Worm (Caenorhabditis elegans) whole organism, L1 larva: ENCODE results near the gene C49C8.8.
A peak's percentile ranks its signal among the peaks of the same experiment; 100 is the strongest.

ENCODE experiments used
- C04F5.9 ChIP-seq: sonication (generic microtip); optimal IDR thresholded peaks from 2 replicates; lab custom pipeline; 2016; ENCODE audit warnings: missing genetic modification characterization, missing compliant biosample characterization
- C16A3.4 ChIP-seq: fragments of 150-350 bp; optimal IDR thresholded peaks from 2 replicates; lab custom pipeline; 2014; ENCODE audit warnings: missing biosample characterization, missing genetic modification characterization
- C34B4.2 ChIP-seq: sonication (generic microtip); optimal IDR thresholded peaks from 2 replicates; lab custom pipeline; 2017; ENCODE audit warnings: mild to moderate bottlenecking, missing genetic modification characterization, missing compliant biosample characterization
- Y116A8C.19 ChIP-seq: sonication (generic microtip); optimal IDR thresholded peaks from 2 replicates; lab custom pipeline; 2016; ENCODE audit warnings: missing compliant biosample characterization, missing genetic modification characterization, borderline replicate concordance
- aha-1 ChIP-seq: fragments of 150-350 bp; optimal IDR thresholded peaks from 2 replicates; lab custom pipeline; 2014; ENCODE audit warnings: missing biosample characterization, missing genetic modification characterization
- aly-2 ChIP-seq: fragments of 150-350 bp; optimal IDR thresholded peaks from 2 replicates; lab custom pipeline; 2014; ENCODE audit warnings: missing biosample characterization, missing genetic modification characterization
- blmp-1 ChIP-seq: fragments of 150-350 bp; optimal IDR thresholded peaks from 2 replicates; lab custom pipeline; 2014; ENCODE audit warnings: missing biosample characterization, missing genetic modification characterization
- ceh-63 ChIP-seq: fragments of 200-800 bp; sonication (Bioruptor generic); optimal IDR thresholded peaks from 2 replicates; lab custom pipeline; 2018; ENCODE audit warnings: mild to moderate bottlenecking, missing genetic modification characterization, missing compliant biosample characterization
- ceh-8 ChIP-seq: fragments of 200-800 bp; sonication (Bioruptor generic); optimal IDR thresholded peaks from 2 replicates; lab custom pipeline; 2018; ENCODE audit warnings: mild to moderate bottlenecking, missing genetic modification characterization, moderate library complexity, missing compliant biosample characterization
- ceh-88 ChIP-seq: fragments of 200-800 bp; sonication (Bioruptor generic); IDR thresholded peaks from 2 replicates; pipeline ENCODE4 v1.3.6; 2022; ENCODE audit warnings: missing genetic modification characterization, missing compliant biosample characterization
- ceh-90 ChIP-seq: sonication (generic microtip); optimal IDR thresholded peaks from 2 replicates; lab custom pipeline; 2016; ENCODE audit warnings: missing genetic modification characterization, missing compliant biosample characterization
- efl-3 ChIP-seq: fragments of 200-800 bp; sonication (Bioruptor generic); optimal IDR thresholded peaks from 2 replicates; lab custom pipeline; 2018; ENCODE audit warnings: mild to moderate bottlenecking, missing genetic modification characterization, missing compliant biosample characterization
- egl-13 ChIP-seq: sonication (generic microtip); optimal IDR thresholded peaks from 2 replicates; lab custom pipeline; 2016; ENCODE audit warnings: missing genotype, missing genetic modification reagents, missing genetic modification characterization, missing compliant biosample characterization
- egl-27 ChIP-seq, 2 experiments: fragments of 150-350 bp in 1 of 2; sonication (generic microtip); optimal IDR thresholded peaks; 3 replicates each; lab custom pipeline; 2017 to 2018; ENCODE audit warnings: missing biosample characterization in 2 of 2, missing genetic modification characterization in 2 of 2, missing genetic modification reagents in 2 of 2
- elt-2 ChIP-seq: sonication (generic microtip); optimal IDR thresholded peaks from 2 replicates; lab custom pipeline; 2016; ENCODE audit warnings: missing genetic modification characterization, mild to moderate bottlenecking, inconsistent platforms, missing compliant biosample characterization, missing genetic modification reagents
- ets-5 ChIP-seq: fragments of 200-800 bp; sonication (Bioruptor generic); IDR thresholded peaks from 2 replicates; pipeline ENCODE4 v1.3.6; 2022; ENCODE audit warnings: missing genetic modification characterization, missing compliant biosample characterization
- fkh-10 ChIP-seq: sonication (generic microtip); optimal IDR thresholded peaks from 2 replicates; lab custom pipeline; 2017; ENCODE audit warnings: missing biosample characterization, missing genetic modification reagents, missing genetic modification characterization
- fkh-8 ChIP-seq: sonication (generic microtip); optimal IDR thresholded peaks from 2 replicates; lab custom pipeline; 2016; ENCODE audit warnings: mild to moderate bottlenecking, missing genetic modification characterization, missing compliant biosample characterization
- fos-1 ChIP-seq: fragments of 150-350 bp; optimal IDR thresholded peaks from 2 replicates; lab custom pipeline; 2014; ENCODE audit warnings: missing biosample characterization, missing genetic modification characterization
- hlh-17 ChIP-seq: fragments of 200-800 bp; sonication (Bioruptor generic); optimal IDR thresholded peaks from 2 replicates; lab custom pipeline; 2018; ENCODE audit warnings: missing genetic modification characterization, mild to moderate bottlenecking, missing compliant biosample characterization, moderate library complexity, borderline replicate concordance
- hlh-4 ChIP-seq: sonication (generic microtip); optimal IDR thresholded peaks from 2 replicates; lab custom pipeline; 2016; ENCODE audit warnings: mild to moderate bottlenecking, missing genetic modification characterization, missing compliant biosample characterization
- hpl-2 ChIP-seq: fragments of 150-350 bp; optimal IDR thresholded peaks from 2 replicates; lab custom pipeline; 2014; ENCODE audit warnings: missing biosample characterization, missing genetic modification reagents, missing genetic modification characterization
- lin-13 ChIP-seq: fragments of 150-350 bp; optimal IDR thresholded peaks from 2 replicates; lab custom pipeline; 2014; ENCODE audit warnings: missing biosample characterization, missing genetic modification reagents, missing genetic modification characterization
- lin-35 ChIP-seq, 2 experiments: fragments of 150-350 bp; optimal IDR thresholded peaks; 2 replicates each; lab custom pipeline; 2014; ENCODE audit warnings: missing biosample characterization in 2 of 2, missing genetic modification characterization in 2 of 2, missing genetic modification reagents in 2 of 2
- lin-39 ChIP-seq: fragments of 150-350 bp; optimal IDR thresholded peaks from 2 replicates; lab custom pipeline; 2014; ENCODE audit warnings: missing biosample characterization, missing genetic modification reagents, missing genetic modification characterization
- lsy-2 ChIP-seq, 2 experiments: fragments of 150-350 bp; optimal IDR thresholded peaks; 2 replicates each; lab custom pipeline; 2014; ENCODE audit warnings: missing biosample characterization in 2 of 2, missing genetic modification characterization in 2 of 2
- mab-9 ChIP-seq: fragments of 200-800 bp; sonication (Bioruptor generic); IDR thresholded peaks from 2 replicates; pipeline ENCODE4 v1.3.6; 2022; ENCODE audit warnings: missing genetic modification reagents, missing genetic modification characterization, missing compliant biosample characterization
- nhr-11 ChIP-seq: fragments of 150-350 bp; optimal IDR thresholded peaks from 2 replicates; lab custom pipeline; 2014; ENCODE audit warnings: missing biosample characterization, missing genetic modification characterization
- nhr-12 ChIP-seq: sonication (generic microtip); optimal IDR thresholded peaks from 2 replicates; lab custom pipeline; 2017; ENCODE audit warnings: missing biosample characterization, missing genetic modification characterization
- nhr-19 ChIP-seq: fragments of 200-800 bp; sonication (Bioruptor generic); conservative IDR thresholded peaks from 2 replicates; pipeline ENCODE4 v1.3.6; 2022; ENCODE audit warnings: missing genetic modification characterization, missing compliant biosample characterization
- nhr-20 ChIP-seq: sonication (generic microtip); optimal IDR thresholded peaks from 2 replicates; lab custom pipeline; 2016; ENCODE audit warnings: mild to moderate bottlenecking, missing genetic modification characterization, missing compliant biosample characterization
- nhr-47 ChIP-seq: sonication (generic microtip); optimal IDR thresholded peaks from 2 replicates; lab custom pipeline; 2016; ENCODE audit warnings: mild to moderate bottlenecking, missing genetic modification characterization, moderate library complexity, missing compliant biosample characterization
- nhr-71 ChIP-seq: sonication (generic microtip); optimal IDR thresholded peaks from 2 replicates; lab custom pipeline; 2016; ENCODE audit warnings: mild to moderate bottlenecking, missing genetic modification characterization, moderate library complexity, missing compliant biosample characterization
- nhr-76 ChIP-seq: sonication (generic microtip); optimal IDR thresholded peaks from 2 replicates; lab custom pipeline; 2017; ENCODE audit warnings: missing biosample characterization, missing genetic modification characterization
- nhr-77 ChIP-seq: fragments of 150-350 bp; optimal IDR thresholded peaks from 2 replicates; lab custom pipeline; 2014; ENCODE audit warnings: missing biosample characterization, missing genetic modification characterization
- nhr-84 ChIP-seq: sonication (generic microtip); optimal IDR thresholded peaks from 2 replicates; lab custom pipeline; 2017; ENCODE audit warnings: missing biosample characterization, missing genetic modification characterization
- nhr-85 ChIP-seq: sonication (generic microtip); peaks from one replicate; lab custom pipeline; 2016; ENCODE audit warnings: missing genetic modification characterization, inconsistent platforms, missing compliant biosample characterization
- pax-3 ChIP-seq: fragments of 200-800 bp; sonication (Bioruptor generic); optimal IDR thresholded peaks from 2 replicates; lab custom pipeline; 2018; ENCODE audit warnings: mild to moderate bottlenecking, missing genetic modification characterization, moderate library complexity, missing compliant biosample characterization
- pqm-1 ChIP-seq: sonication (generic microtip); optimal IDR thresholded peaks from 3 replicates; lab custom pipeline; 2017; ENCODE audit warnings: missing biosample characterization, missing genetic modification characterization
- rnt-1 ChIP-seq: sonication (generic microtip); optimal IDR thresholded peaks from 2 replicates; lab custom pipeline; 2016; ENCODE audit warnings: mild to moderate bottlenecking, missing genetic modification characterization, moderate library complexity, missing compliant biosample characterization
- skn-1 ChIP-seq: fragments of 150-350 bp; optimal IDR thresholded peaks from 2 replicates; lab custom pipeline; 2014; ENCODE audit warnings: missing biosample characterization, missing genetic modification characterization
- snpc-4 ChIP-seq: fragments of 150-350 bp; optimal IDR thresholded peaks from 2 replicates; lab custom pipeline; 2014; ENCODE audit warnings: missing biosample characterization, missing genetic modification characterization
- snu-23 ChIP-seq: sonication (generic microtip); optimal IDR thresholded peaks from 2 replicates; lab custom pipeline; 2016; ENCODE audit warnings: missing genetic modification characterization, missing compliant biosample characterization
- sup-37 ChIP-seq: fragments of 200-800 bp; sonication (Bioruptor generic); optimal IDR thresholded peaks from 2 replicates; lab custom pipeline; 2018; ENCODE audit warnings: mild to moderate bottlenecking, missing genetic modification characterization, missing compliant biosample characterization
- tlp-1 ChIP-seq: fragments of 150-350 bp; optimal IDR thresholded peaks from 2 replicates; lab custom pipeline; 2014; ENCODE audit warnings: missing biosample characterization, missing genetic modification characterization
- unc-130 ChIP-seq: fragments of 150-350 bp; optimal IDR thresholded peaks from 2 replicates; lab custom pipeline; 2017; ENCODE audit warnings: missing biosample characterization, missing genetic modification characterization, inconsistent platforms
- unc-62 ChIP-seq: fragments of 150-350 bp; optimal IDR thresholded peaks from 2 replicates; lab custom pipeline; 2014; ENCODE audit warnings: missing biosample characterization, missing genetic modification reagents, missing genetic modification characterization
- unc-86 ChIP-seq: sonication (generic microtip); optimal IDR thresholded peaks from 2 replicates; lab custom pipeline; 2016; ENCODE audit warnings: missing genetic modification characterization, missing compliant biosample characterization
- vab-15 ChIP-seq: sonication (generic microtip); optimal IDR thresholded peaks from 2 replicates; lab custom pipeline; 2017; ENCODE audit warnings: missing genotype, mild to moderate bottlenecking, missing genetic modification characterization, missing compliant biosample characterization
- xbp-1 ChIP-seq: sonication (generic microtip); optimal IDR thresholded peaks from 2 replicates; lab custom pipeline; 2016; ENCODE audit warnings: missing genetic modification characterization, missing compliant biosample characterization
- zip-4 ChIP-seq: fragments of 200-800 bp; sonication (Bioruptor generic); optimal IDR thresholded peaks from 2 replicates; lab custom pipeline; 2018; ENCODE audit warnings: mild to moderate bottlenecking, missing genetic modification characterization, moderate library complexity, missing compliant biosample characterization
- ztf-11 ChIP-seq, 2 experiments: sonication (generic microtip); optimal IDR thresholded peaks; 2 replicates each; lab custom pipeline; 2016 to 2017; ENCODE audit warnings: missing genetic modification characterization in 2 of 2, missing biosample characterization in 1 of 2, missing compliant biosample characterization in 1 of 2
- ztf-4 ChIP-seq: fragments of 150-350 bp; optimal IDR thresholded peaks from 2 replicates; lab custom pipeline; 2014; ENCODE audit warnings: missing biosample characterization, missing genetic modification characterization

The C49C8.8 gene

ce11 chrIV:8620102-8620733, 31.7 kb upstream of the C49C8.8 start, which contains the start of gene lin-49 (continued):
- TF ChIP-seq nhr-77 (tag; lab: Kevin White, UChicago): no peak
- peak; percentile 32 to 75 for TF ChIP-seq lsy-2 (tag; optimal IDR thresholded peaks at IDR 0.05; lab: Kevin White, UChicago)
- peak; percentile 64 for TF ChIP-seq nhr-47 (tag; lab: Kevin White, UChicago)
- no peak for TF ChIP-seq tlp-1 (tag; lab: Kevin White, UChicago)
- TF ChIP-seq mab-9 (GFP tag; lab: Robert Waterston, UW): no peak
- no peak for TF ChIP-seq unc-130 (tag; lab: Kevin White, UChicago)
- TF ChIP-seq aly-2 (tag; lab: Kevin White, UChicago): peak; percentile 28
- TF ChIP-seq fkh-10 (GFP tag; lab: Kevin White, UChicago): no peak
- TF ChIP-seq ztf-11 (tag; optimal IDR thresholded peaks at IDR 0.05; lab: Kevin White, UChicago): no peak
- TF ChIP-seq nhr-85: peak; percentile 87
- no peak for TF ChIP-seq hlh-17 (GFP tag; lab: Kevin White, UChicago)
- peak; percentile 86 for TF ChIP-seq blmp-1 (tag; lab: Kevin White, UChicago)
- peak; percentile 61 for TF ChIP-seq nhr-20
- TF ChIP-seq nhr-84 (tag; lab: Kevin White, UChicago): no peak
- no peak for TF ChIP-seq Y116A8C.19 (tag; lab: Kevin White, UChicago)
- TF ChIP-seq C04F5.9: no peak
- TF ChIP-seq elt-2: no peak
- no peak for TF ChIP-seq aha-1
- TF ChIP-seq lin-13 (GFP tag; lab: Kevin White, UChicago): peak; percentile 43
- TF ChIP-seq snu-23 (GFP tag; lab: Kevin White, UChicago): peak; percentile 80
- no peak for TF ChIP-seq ets-5
- TF ChIP-seq nhr-11 (tag; lab: Kevin White, UChicago): no peak
- no peak for TF ChIP-seq pax-3 (tag; lab: Kevin White, UChicago)
- no peak for TF ChIP-seq zip-4 (GFP tag; lab: Kevin White, UChicago)
- TF ChIP-seq lin-39: no peak
- no peak for TF ChIP-seq skn-1 (tag; lab: Kevin White, UChicago)
- TF ChIP-seq C34B4.2: no peak
- no peak for TF ChIP-seq ceh-63 (GFP tag; lab: Kevin White, UChicago)
- TF ChIP-seq nhr-19 (GFP tag; lab: Robert Waterston, UW): no peak
- TF ChIP-seq nhr-76 (tag; lab: Kevin White, UChicago): no peak
- TF ChIP-seq unc-62 (GFP tag; lab: Kevin White, UChicago): no peak
- TF ChIP-seq sup-37 (GFP tag; lab: Kevin White, UChicago): no peak
- no peak for TF ChIP-seq efl-3 (GFP tag; lab: Kevin White, UChicago)
- no peak for TF ChIP-seq ceh-88 (GFP tag; lab: Robert Waterston, UW)
- no peak for TF ChIP-seq nhr-12 (tag; lab: Kevin White, UChicago)
- no peak for TF ChIP-seq hpl-2 (GFP tag; lab: Kevin White, UChicago)
- TF ChIP-seq ceh-8 (GFP tag; lab: Kevin White, UChicago): no peak
- TF ChIP-seq rnt-1 (tag; lab: Kevin White, UChicago): peak; percentile 65
- no peak for TF ChIP-seq vab-15 (tag; lab: Kevin White, UChicago)
- peak; percentile 57 for TF ChIP-seq fos-1 (tag; lab: Kevin White, UChicago)
- TF ChIP-seq snpc-4 (tag; lab: Kevin White, UChicago): no peak
- TF ChIP-seq egl-27 (tag; optimal IDR thresholded peaks at IDR 0.05; lab: Kevin White, UChicago): no peak
- TF ChIP-seq hlh-4 (tag; lab: Kevin White, UChicago): no peak
- no peak for TF ChIP-seq pqm-1 (tag; lab: Kevin White, UChicago)
- TF ChIP-seq fkh-8 (tag; lab: Kevin White, UChicago): peak; percentile 70
- TF ChIP-seq ztf-4 (tag; lab: Kevin White, UChicago): peak; percentile 42
- peak; percentile 17 for TF ChIP-seq egl-13
- TF ChIP-seq ceh-90 (tag; lab: Kevin White, UChicago): no peak
- peak; percentile 60 for TF ChIP-seq C16A3.4 (tag; lab: Kevin White, UChicago)
- TF ChIP-seq unc-86 (tag; lab: Kevin White, UChicago): no peak
- TF ChIP-seq lin-35 (GFP tag; optimal IDR thresholded peaks at IDR 0.05; lab: Kevin White, UChicago): peak; percentile 64 to 79
- TF ChIP-seq xbp-1 (tag; lab: Kevin White, UChicago): peak; percentile 46
- TF ChIP-seq nhr-71 (tag; lab: Kevin White, UChicago): peak; percentile 76
